Worm (Caenorhabditis elegans) whole organism, mixed stage, embryonic: ENCODE results near the gene C06C6.8.
"Not testable (repeated sequence)": the region's sequence is repeated elsewhere in the genome, so short reads cannot be mapped to it uniquely, and the experiment has no call there.

Experiments used
- bed-3 ChIP-seq: fragments of 200-800 bp; sonication (Bioruptor generic); optimal IDR thresholded peaks from 3 replicates; lab custom pipeline; 2018; ENCODE audit warnings: mild to moderate bottlenecking, missing genetic modification characterization, moderate library complexity, missing compliant biosample characterization
- ceh-83 ChIP-seq: fragments of 200-800 bp; sonication (Bioruptor generic); optimal IDR thresholded peaks from 2 replicates; lab custom pipeline; 2018; ENCODE audit warnings: mild to moderate bottlenecking, missing genetic modification characterization, missing compliant biosample characterization
- cnd-1 ChIP-seq: fragments of 200-800 bp; sonication (Bioruptor generic); optimal IDR thresholded peaks from 2 replicates; lab custom pipeline; 2018; ENCODE audit warnings: mild to moderate bottlenecking, missing genetic modification characterization, missing compliant biosample characterization
- drap-1 ChIP-seq: fragments of 200-800 bp; sonication (Bioruptor generic); optimal IDR thresholded peaks from 3 replicates; lab custom pipeline; 2018; ENCODE audit warnings: mild to moderate bottlenecking, missing genetic modification characterization, missing compliant biosample characterization
- elt-1 ChIP-seq: sonication (generic microtip); optimal IDR thresholded peaks from 2 replicates; lab custom pipeline; 2017; ENCODE audit warnings: missing genetic modification characterization, mild to moderate bottlenecking, missing compliant biosample characterization, antibody characterized with exemption, moderate library complexity, borderline replicate concordance; ENCODE audit not compliant: insufficient read depth
- elt-3 ChIP-seq: fragments of 150-350 bp; optimal IDR thresholded peaks from 2 replicates; lab custom pipeline; 2014; ENCODE audit warnings: missing biosample characterization, missing genetic modification characterization
- flh-1 ChIP-seq: fragments of 200-800 bp; sonication (Bioruptor generic); optimal IDR thresholded peaks from 2 replicates; lab custom pipeline; 2018; ENCODE audit warnings: mild to moderate bottlenecking, missing genetic modification characterization, moderate library complexity, missing compliant biosample characterization
- hlh-1 ChIP-seq: fragments of 150-350 bp; optimal IDR thresholded peaks from 2 replicates; lab custom pipeline; 2014; ENCODE audit warnings: missing biosample characterization, missing genetic modification reagents, missing genetic modification characterization
- lin-13 ChIP-seq: fragments of 150-350 bp; optimal IDR thresholded peaks from 2 replicates; lab custom pipeline; 2014; ENCODE audit warnings: missing biosample characterization, missing genetic modification characterization
- lin-32 ChIP-seq: fragments of 200-800 bp; sonication (Bioruptor generic); optimal IDR thresholded peaks from 2 replicates; lab custom pipeline; 2018; ENCODE audit warnings: mild to moderate bottlenecking, missing genetic modification characterization, missing compliant biosample characterization
- mab-5 ChIP-seq: fragments of 150-350 bp; optimal IDR thresholded peaks from 2 replicates; lab custom pipeline; 2014; ENCODE audit warnings: missing biosample characterization, missing genetic modification characterization
- mep-1 ChIP-seq: fragments of 150-350 bp; optimal IDR thresholded peaks from 2 replicates; lab custom pipeline; 2017; ENCODE audit warnings: missing biosample characterization, missing genetic modification reagents, missing genetic modification characterization, inconsistent platforms
- mls-2 ChIP-seq: sonication (generic microtip); optimal IDR thresholded peaks from 2 replicates; lab custom pipeline; 2016; ENCODE audit warnings: mild to moderate bottlenecking, missing genetic modification characterization, moderate library complexity, missing compliant biosample characterization
- nhr-12 ChIP-seq: fragments of 150-350 bp; optimal IDR thresholded peaks from 2 replicates; lab custom pipeline; 2014; ENCODE audit warnings: missing biosample characterization, missing genetic modification characterization
- nhr-2 ChIP-seq: fragments of 150-350 bp; optimal IDR thresholded peaks from 2 replicates; lab custom pipeline; 2014; ENCODE audit warnings: missing biosample characterization, missing genetic modification characterization
- nhr-237 ChIP-seq: fragments of 150-350 bp; optimal IDR thresholded peaks from 2 replicates; lab custom pipeline; 2014; ENCODE audit warnings: missing biosample characterization, missing genetic modification characterization
- nhr-28 ChIP-seq: fragments of 150-350 bp; optimal IDR thresholded peaks from 2 replicates; lab custom pipeline; 2014; ENCODE audit warnings: missing biosample characterization, missing genetic modification characterization
- nhr-76 ChIP-seq: sonication (generic microtip); optimal IDR thresholded peaks from 2 replicates; lab custom pipeline; 2017; ENCODE audit warnings: missing biosample characterization, missing genetic modification characterization
- pha-4 ChIP-seq: fragments of 150-350 bp; optimal IDR thresholded peaks from 2 replicates; lab custom pipeline; 2018; ENCODE audit warnings: missing biosample characterization, missing genetic modification reagents, missing genetic modification characterization
- snpc-4 ChIP-seq: fragments of 150-350 bp; optimal IDR thresholded peaks from 2 replicates; lab custom pipeline; 2014; ENCODE audit warnings: missing biosample characterization, missing genetic modification characterization
- sptf-1 ChIP-seq: sonication (generic microtip); optimal IDR thresholded peaks from 2 replicates; lab custom pipeline; 2017; ENCODE audit warnings: mild to moderate bottlenecking, missing genetic modification characterization, moderate library complexity, missing compliant biosample characterization
- tbx-8 ChIP-seq: fragments of 200-800 bp; sonication (Bioruptor generic); optimal IDR thresholded peaks from 2 replicates; lab custom pipeline; 2018; ENCODE audit warnings: mild to moderate bottlenecking, missing genetic modification characterization, moderate library complexity, missing compliant biosample characterization
- unc-120 ChIP-seq: sonication (generic microtip); optimal IDR thresholded peaks from 2 replicates; lab custom pipeline; 2017; ENCODE audit warnings: missing genetic modification characterization, missing compliant biosample characterization; ENCODE audit not compliant: poor library complexity, severe bottlenecking
- unc-39 ChIP-seq: fragments of 150-350 bp; optimal IDR thresholded peaks from 2 replicates; lab custom pipeline; 2014; ENCODE audit warnings: missing biosample characterization, missing genetic modification characterization
- zip-8 ChIP-seq: fragments of 150-350 bp; optimal IDR thresholded peaks from 2 replicates; lab custom pipeline; 2014; ENCODE audit warnings: missing biosample characterization, missing genetic modification characterization
- ztf-11 ChIP-seq: fragments of 150-350 bp; optimal IDR thresholded peaks from 2 replicates; lab custom pipeline; 2014; ENCODE audit warnings: missing biosample characterization, missing genetic modification characterization

The C06C6.8 gene

ce11 chrV:15982733-15983344 lies 14.1 kb upstream of the C06C6.8 start, which contains the start of the genes fbxa-99 and F36G9.13:
Gene fbxa-99, minus strand, starts transcription at chrV:15982854.
Gene F36G9.13, plus strand, starts transcription at chrV:15983294.
- TF ChIP-seq bed-3 (GFP tag; lab: Kevin White, UChicago) (no peak), hlh-1 (tag; lab: Kevin White, UChicago) (no peak)

ce11 chrV:15988074-15988473 lies 8.9 kb upstream of the C06C6.8 start, which contains the start of gene F36G9.15:
Gene F36G9.15, minus strand, starts transcription at chrV:15988174.
- TF ChIP-seq mls-2 (tag; lab: Kevin White, UChicago) (no peak), nhr-12 (tag; lab: Kevin White, UChicago) (no peak), mep-1 (tag; lab: Kevin White, UChicago) (no peak), sptf-1 (tag; lab: Kevin White, UChicago) (no peak), mab-5 (tag; lab: Kevin White, UChicago) (no peak), elt-1 (no peak), flh-1 (GFP tag; lab: Kevin White, UChicago) (no peak)

ce11 chrV:15991850-15992249 lies 5.1 kb upstream of the C06C6.8 start, which contains the start of gene C06C6.7:
Gene C06C6.7, plus strand, starts transcription at chrV:15992150.
- TF ChIP-seq unc-39 (tag; lab: Kevin White, UChicago); pha-4 (tag; lab: Kevin White, UChicago); tbx-8 (GFP tag; lab: Kevin White, UChicago): not testable (repeated sequence)

DNA sequence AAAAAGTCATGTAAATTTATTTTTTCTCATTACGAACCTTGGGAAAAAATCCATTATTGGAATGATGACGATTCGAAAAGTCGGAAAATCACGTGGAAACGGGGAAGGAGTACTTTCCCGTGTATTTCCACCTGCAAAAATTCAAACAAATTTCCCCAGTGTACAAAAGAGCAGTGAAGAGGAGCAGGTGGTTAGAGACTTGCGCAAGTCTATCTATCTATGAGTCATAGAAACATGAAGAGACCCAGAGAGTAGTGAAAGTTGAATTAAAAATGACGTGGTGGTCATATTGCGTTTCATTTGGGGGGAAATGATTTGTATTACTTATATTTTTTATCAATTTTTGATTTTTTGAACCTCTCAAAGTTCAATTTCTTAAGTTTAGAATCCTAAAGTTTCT lies 3.5 kb downstream of the C06C6.8 start, which contains the start of gene nhr-50:
Gene nhr-50, minus strand, starts transcription at position 199 of the 400 bp plus-strand sequence.
- no peak for TF ChIP-seq snpc-4 (tag; lab: Kevin White, UChicago)
- no peak for TF ChIP-seq zip-8 (tag; lab: Kevin White, UChicago)
- no peak for TF ChIP-seq bed-3 (GFP tag; lab: Kevin White, UChicago)
- TF ChIP-seq pha-4 (tag; lab: Kevin White, UChicago) = peak; percentile 36
- TF ChIP-seq nhr-237 (tag; lab: Kevin White, UChicago) = no peak
- no peak for TF ChIP-seq nhr-2 (tag; lab: Kevin White, UChicago)
- no peak for TF ChIP-seq elt-3 (tag; lab: Kevin White, UChicago)
- TF ChIP-seq, all 35 proteins: peak for 1

DNA sequence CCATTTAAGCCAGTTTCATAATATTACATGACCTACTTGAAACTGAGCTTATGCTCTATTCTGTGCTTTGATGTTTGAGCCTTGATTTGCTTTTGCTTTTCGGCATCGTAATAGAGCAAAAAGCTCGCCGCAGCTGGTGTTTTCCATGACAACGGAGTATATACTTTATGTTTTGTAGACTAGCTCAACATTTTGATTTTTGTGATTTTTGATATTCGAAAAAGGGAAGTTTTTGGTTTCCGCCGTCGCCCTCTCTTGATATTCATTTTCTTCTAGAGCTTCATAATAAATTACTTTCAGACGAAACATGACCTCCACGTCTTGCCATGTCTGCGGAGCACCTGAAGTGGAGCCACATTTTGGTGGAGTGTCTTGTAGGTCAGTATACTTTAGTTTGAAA lies 5.4 kb downstream of the C06C6.8 start, which contains the start of gene nhr-63:
Gene nhr-63, plus strand, starts transcription at position 301 of the 400 bp plus-strand sequence.
- TF ChIP-seq bed-3 (GFP tag; lab: Kevin White, UChicago) = no peak
- no peak for TF ChIP-seq unc-39 (tag; lab: Kevin White, UChicago)
- TF ChIP-seq lin-13 (tag; lab: Kevin White, UChicago) = no peak
- no peak for TF ChIP-seq elt-1
- no peak for TF ChIP-seq nhr-28
- TF ChIP-seq cnd-1 (tag; lab: Kevin White, UChicago) = no peak
- no peak for TF ChIP-seq nhr-2 (tag; lab: Kevin White, UChicago)

ce11 chrV:16007505-16007904 lies 10.6 kb downstream of the C06C6.8 start, which contains the start of gene str-231:
Gene str-231, minus strand, starts transcription at chrV:16007605.
- no peak for TF ChIP-seq pha-4 (tag; lab: Kevin White, UChicago)
- TF ChIP-seq drap-1 = no peak
- TF ChIP-seq snpc-4 (tag; lab: Kevin White, UChicago) = no peak
- TF ChIP-seq unc-120 (tag; lab: Kevin White, UChicago) = no peak
- no peak for TF ChIP-seq hlh-1 (tag; lab: Kevin White, UChicago)
- TF ChIP-seq nhr-76 (tag; lab: Kevin White, UChicago) = no peak

ce11 chrV:16009564-16009963 lies 12.6 kb downstream of the C06C6.8 start, which contains the start of gene str-233:
Gene str-233, minus strand, starts transcription at chrV:16009664.
- TF ChIP-seq nhr-12 (tag; lab: Kevin White, UChicago) = no peak
- no peak for TF ChIP-seq unc-39 (tag; lab: Kevin White, UChicago)
- TF ChIP-seq lin-32 (GFP tag; lab: Kevin White, UChicago) = no peak
- no peak for TF ChIP-seq drap-1
- TF ChIP-seq snpc-4 (tag; lab: Kevin White, UChicago) = no peak
- TF ChIP-seq ceh-83 (GFP tag; lab: Kevin White, UChicago) = no peak
- no peak for TF ChIP-seq ztf-11 (tag; lab: Kevin White, UChicago)
- TF ChIP-seq sptf-1 (tag; lab: Kevin White, UChicago) = no peak
- TF ChIP-seq pha-4 (tag; lab: Kevin White, UChicago) = no peak
- no peak for TF ChIP-seq nhr-76 (tag; lab: Kevin White, UChicago)
